Fruit fly (Drosophila melanogaster) S2 (cell line): ENCODE measurements around the gene CG14453.

Experiments
- CG8478 ChIP-seq: fragments of >200 bp; optimal IDR thresholded peaks from 2 replicates; lab custom pipeline; 2018
- CTCF ChIP-seq, 2 experiments: fragments of >200 bp; optimal IDR thresholded peaks; 2 replicates each; lab custom pipeline; 2018

dm6 chr3L:22742121-22742531 lies 48.2 kb downstream of the CG14453 start:
- no peak for TF ChIP-seq CG8478 (lab: Kevin White, UChicago)
- no peak for TF ChIP-seq CTCF (optimal IDR thresholded peaks at IDR 0.05; lab: Kevin White, UChicago)
